Worm (Caenorhabditis elegans): Measurements from ENCODE around the gene Y73F4A.3.

DNA sequence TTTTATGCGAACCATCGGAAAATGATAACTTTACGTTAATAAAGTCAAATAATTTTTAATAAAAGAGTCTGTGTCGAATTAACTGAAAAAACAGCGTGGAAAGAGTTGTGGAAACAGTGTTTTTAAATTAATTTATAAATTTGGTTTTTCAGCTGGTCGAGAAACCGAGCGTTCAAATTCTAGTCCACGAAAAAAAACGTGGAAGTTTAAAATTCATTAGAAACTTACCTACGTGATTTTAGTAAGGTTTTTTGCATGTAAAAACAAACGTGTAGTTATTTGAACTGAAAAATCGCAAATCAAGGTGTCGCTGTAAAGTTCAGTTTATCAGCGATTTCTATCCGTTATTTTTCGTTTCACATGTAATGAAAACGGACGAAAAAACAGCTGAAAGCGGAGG, 38.2 kb upstream of the Y73F4A.3 start, which contains the start of gene mans-4:
- TF ChIP-seq klf-2 (GFP tag; conservative IDR thresholded peaks at IDR 0.05) (no peak), cog-1 (tag; optimal IDR thresholded peaks at IDR 0.05) (no peak), ref-1 (GFP tag; conservative IDR thresholded peaks at IDR 0.05) (no peak), T22C8.4 (GFP tag; IDR thresholded peaks at IDR 0.05) (no peak), ztf-23 (GFP tag; IDR thresholded peaks at IDR 0.05) (no peak)

Measured in whole organism, midembryonic.